Fruit fly (Drosophila melanogaster) whole organism, prepupa: ENCODE results near the gene CG18598.

Source experiments
- CG11762 ChIP-seq: fragments of 200-800 bp; sonication (Bioruptor generic); optimal IDR thresholded peaks from 3 replicates; lab custom pipeline; 2016; ENCODE audit warnings: missing biosample characterization, missing genetic modification characterization; ENCODE audit not compliant: insufficient read depth
- CG1621 ChIP-seq: fragments of 200-800 bp; sonication (Bioruptor generic); optimal IDR thresholded peaks from 3 replicates; lab custom pipeline; 2018; ENCODE audit warnings: missing biosample characterization, mild to moderate bottlenecking, missing genetic modification characterization
- CG6854 ChIP-seq: fragments of 200-800 bp; sonication (Bioruptor generic); optimal IDR thresholded peaks from 2 replicates; lab custom pipeline; 2017; ENCODE audit warnings: missing biosample characterization, mild to moderate bottlenecking, missing genetic modification characterization
- CG8319 ChIP-seq: fragments of 200-800 bp; sonication (Bioruptor generic); optimal IDR thresholded peaks from 3 replicates; lab custom pipeline; 2016; ENCODE audit warnings: missing biosample characterization, missing genetic modification characterization
- CG8632 ChIP-seq: fragments of 200-800 bp; sonication (Bioruptor generic); optimal IDR thresholded peaks from 3 replicates; lab custom pipeline; 2016; ENCODE audit warnings: missing biosample characterization, missing genetic modification characterization
- Sox102F ChIP-seq: fragments of 200-800 bp; sonication (Bioruptor generic); optimal IDR thresholded peaks from 2 replicates; lab custom pipeline; 2016; ENCODE audit warnings: missing biosample characterization, mild to moderate bottlenecking, missing genetic modification characterization
- eg ChIP-seq: fragments of 200-800 bp; sonication (Bioruptor generic); IDR thresholded peaks from 3 replicates; pipeline ENCODE4 v1.3.6; 2022; ENCODE audit warnings: missing biosample characterization, missing genetic modification characterization
- svp ChIP-seq: fragments of 200-800 bp; sonication (Bioruptor generic); peaks from one replicate; lab custom pipeline; 2016; ENCODE audit warnings: missing biosample characterization, missing genetic modification characterization

The CG18598 gene

dm6 chr3R:18298900-18299321 is 48.0 kb downstream of the CG18598 start, which contains the start of gene Dlc90F (continued):
- TF ChIP-seq CG1621 (tag; lab: Kevin White, UChicago) (peak; percentile 33), eg (GFP tag; lab: Robert Waterston, UW) (peak; percentile 80), Sox102F (GFP tag; lab: Kevin White, UChicago) (no peak), CG6854 (GFP tag; lab: Kevin White, UChicago) (no peak), svp (GFP tag; lab: Kevin White, UChicago) (no peak), CG11762 (GFP tag; lab: Kevin White, UChicago) (no peak), CG8319 (GFP tag; lab: Kevin White, UChicago) (peak; percentile 18), CG8632 (GFP tag; lab: Kevin White, UChicago) (peak; percentile 8)
